Fruit fly (Drosophila melanogaster) whole organism, embryonic: ENCODE data around the gene DNAlig4.
A peak's percentile ranks its signal among the peaks of the same experiment; 100 is the strongest.

Experiments
- B-H1 ChIP-seq: fragments of 200-800 bp; sonication (Bioruptor generic); IDR thresholded peaks from 3 replicates; pipeline ENCODE4 v1.3.6; 2022; ENCODE audit warnings: missing biosample characterization, missing genetic modification characterization
- BEAF-32 ChIP-seq: fragments of 200-800 bp; sonication (Bioruptor generic); optimal IDR thresholded peaks from 3 replicates; lab custom pipeline; 2017; ENCODE audit warnings: missing biosample characterization, missing genetic modification characterization, mild to moderate bottlenecking, moderate library complexity, missing genetic modification reagents
- CG10462 ChIP-seq: fragments of 200-800 bp; sonication (Bioruptor generic); optimal IDR thresholded peaks from 2 replicates; lab custom pipeline; 2016; ENCODE audit warnings: missing biosample characterization, missing genetic modification characterization
- CG11456 ChIP-seq: fragments of 200-800 bp; sonication (Bioruptor generic); IDR thresholded peaks from 3 replicates; pipeline ENCODE4 v1.3.6; 2022; ENCODE audit warnings: missing biosample characterization, missing genetic modification characterization
- CG13123 ChIP-seq: fragments of 200-800 bp; sonication (Bioruptor generic); optimal IDR thresholded peaks from 2 replicates; lab custom pipeline; 2016; ENCODE audit warnings: missing biosample characterization, missing genetic modification characterization
- CG13296 ChIP-seq: fragments of 200-800 bp; sonication (Bioruptor generic); optimal IDR thresholded peaks from 3 replicates; lab custom pipeline; 2018; ENCODE audit warnings: missing biosample characterization, mild to moderate bottlenecking, missing genetic modification characterization
- CG13894 ChIP-seq: fragments of 200-800 bp; sonication (Bioruptor generic); optimal IDR thresholded peaks from 3 replicates; lab custom pipeline; 2018; ENCODE audit warnings: missing biosample characterization, mild to moderate bottlenecking, missing genetic modification characterization, moderate library complexity
- CG15514 ChIP-seq: fragments of 200-800 bp; sonication (Bioruptor generic); optimal IDR thresholded peaks from 3 replicates; lab custom pipeline; 2017; ENCODE audit warnings: missing biosample characterization, missing genetic modification characterization, mild to moderate bottlenecking, moderate library complexity, missing genetic modification reagents
- CG1647 ChIP-seq: fragments of 200-800 bp; sonication (Bioruptor generic); optimal IDR thresholded peaks from 3 replicates; lab custom pipeline; 2016; ENCODE audit warnings: missing biosample characterization, missing genetic modification characterization
- CG18764 ChIP-seq: fragments of 200-800 bp; sonication (Bioruptor generic); optimal IDR thresholded peaks from 3 replicates; lab custom pipeline; 2016; ENCODE audit warnings: missing biosample characterization, missing genetic modification characterization
- CG2120 ChIP-seq: fragments of 200-800 bp; sonication (Bioruptor generic); optimal IDR thresholded peaks from 3 replicates; lab custom pipeline; 2016; ENCODE audit warnings: missing biosample characterization, missing genetic modification characterization
- CG2199 ChIP-seq: fragments of 200-800 bp; sonication (Bioruptor generic); IDR thresholded peaks from 3 replicates; pipeline ENCODE4 v1.3.6; 2022; ENCODE audit warnings: missing biosample characterization, missing genetic modification characterization
- CG30403 ChIP-seq: fragments of 200-800 bp; sonication (Bioruptor generic); optimal IDR thresholded peaks from 3 replicates; lab custom pipeline; 2016; ENCODE audit warnings: missing biosample characterization, missing genetic modification characterization
- CG5180 ChIP-seq: fragments of 200-800 bp; sonication (Bioruptor generic); optimal IDR thresholded peaks from 3 replicates; lab custom pipeline; 2017; ENCODE audit warnings: missing biosample characterization, missing genetic modification characterization, mild to moderate bottlenecking, moderate library complexity, missing genetic modification reagents
- CG5245 ChIP-seq: fragments of 200-800 bp; sonication (Bioruptor generic); optimal IDR thresholded peaks from 3 replicates; lab custom pipeline; 2016; ENCODE audit warnings: missing biosample characterization, missing genetic modification characterization
- CG6683 ChIP-seq: fragments of 200-800 bp; sonication (Bioruptor generic); optimal IDR thresholded peaks from 2 replicates; lab custom pipeline; 2017; ENCODE audit warnings: missing biosample characterization, mild to moderate bottlenecking, missing genetic modification characterization, missing genetic modification reagents
- CG9609 ChIP-seq: fragments of 200-800 bp; sonication (Bioruptor generic); optimal IDR thresholded peaks from 3 replicates; lab custom pipeline; 2016; ENCODE audit warnings: missing biosample characterization, missing genetic modification characterization
- CkIIα-i1 ChIP-seq: fragments of 200-800 bp; sonication (Bioruptor generic); IDR thresholded peaks from 2 replicates; pipeline ENCODE4 v1.3.6; 2022; ENCODE audit warnings: missing biosample characterization, missing genetic modification characterization
- Drgx ChIP-seq: fragments of 200-800 bp; sonication (Bioruptor generic); IDR thresholded peaks from 2 replicates; pipeline ENCODE4 v1.3.6; 2022; ENCODE audit warnings: missing biosample characterization, missing genetic modification characterization
- ERR ChIP-seq: fragments of 200-800 bp; sonication (Bioruptor generic); optimal IDR thresholded peaks from 2 replicates; lab custom pipeline; 2016; ENCODE audit warnings: missing biosample characterization, missing genetic modification characterization
- Ets97D ChIP-seq: fragments of 200-800 bp; sonication (Bioruptor generic); optimal IDR thresholded peaks from 3 replicates; lab custom pipeline; 2016; ENCODE audit warnings: missing biosample characterization, missing genetic modification characterization
- Fer2 ChIP-seq: fragments of 200-800 bp; sonication (Bioruptor generic); optimal IDR thresholded peaks from 2 replicates; lab custom pipeline; 2018; ENCODE audit warnings: missing biosample characterization, mild to moderate bottlenecking, missing genetic modification characterization, moderate library complexity
- Hand ChIP-seq: fragments of 200-800 bp; sonication (Bioruptor generic); optimal IDR thresholded peaks from 2 replicates; lab custom pipeline; 2017; ENCODE audit warnings: mild to moderate bottlenecking, missing biosample characterization, missing genetic modification reagents, missing genetic modification characterization
- Jarid2 ChIP-seq: fragments of 200-800 bp; sonication (Bioruptor generic); optimal IDR thresholded peaks from 3 replicates; lab custom pipeline; 2017; ENCODE audit warnings: mild to moderate bottlenecking, missing biosample characterization, missing genetic modification reagents, missing genetic modification characterization
- Lhr ChIP-seq: fragments of 200-800 bp; sonication (Bioruptor generic); optimal IDR thresholded peaks from 3 replicates; lab custom pipeline; 2017; ENCODE audit warnings: mild to moderate bottlenecking, missing biosample characterization, missing genetic modification reagents, missing genetic modification characterization
- Max ChIP-seq: fragments of 200-800 bp; sonication (Bioruptor generic); optimal IDR thresholded peaks from 2 replicates; lab custom pipeline; 2016; ENCODE audit warnings: missing biosample characterization, mild to moderate bottlenecking, missing genetic modification characterization
- Mes4 ChIP-seq: fragments of 200-800 bp; sonication (Bioruptor generic); optimal IDR thresholded peaks from 2 replicates; lab custom pipeline; 2016; ENCODE audit warnings: missing biosample characterization, missing genetic modification characterization
- Mrtf ChIP-seq: fragments of 200-800 bp; sonication (Bioruptor generic); IDR thresholded peaks from 3 replicates; pipeline ENCODE4 v1.3.6; 2022; ENCODE audit warnings: missing biosample characterization, missing genetic modification characterization
- Nf-YB ChIP-seq: fragments of 200-800 bp; sonication (Bioruptor generic); optimal IDR thresholded peaks from 3 replicates; lab custom pipeline; 2019; ENCODE audit warnings: missing biosample characterization, mild to moderate bottlenecking, missing genetic modification characterization, moderate library complexity
- Nf-YC ChIP-seq: fragments of 200-800 bp; optimal IDR thresholded peaks from 3 replicates; lab custom pipeline; 2019; ENCODE audit warnings: missing biosample characterization, mild to moderate bottlenecking, missing genetic modification characterization, moderate library complexity
- Sry-β ChIP-seq: fragments of 200-800 bp; sonication (Bioruptor generic); optimal IDR thresholded peaks from 2 replicates; lab custom pipeline; 2018; ENCODE audit warnings: missing biosample characterization, mild to moderate bottlenecking, missing genetic modification characterization, moderate library complexity
- Vsx1 ChIP-seq: fragments of 200-800 bp; sonication (Bioruptor generic); optimal IDR thresholded peaks from 2 replicates; lab custom pipeline; 2017; ENCODE audit warnings: missing biosample characterization, mild to moderate bottlenecking, missing genetic modification characterization, missing genetic modification reagents
- caup ChIP-seq: fragments of 200-800 bp; sonication (Bioruptor generic); optimal IDR thresholded peaks from 3 replicates; lab custom pipeline; 2017; ENCODE audit warnings: missing biosample characterization, mild to moderate bottlenecking, missing genetic modification characterization, moderate library complexity; ENCODE audit not compliant: severe bottlenecking
- dan ChIP-seq: fragments of 200-800 bp; sonication (Bioruptor generic); IDR thresholded peaks from 2 replicates; pipeline ENCODE4 v1.3.6; 2022; ENCODE audit warnings: missing biosample characterization, missing genetic modification characterization
- grau ChIP-seq: fragments of 200-800 bp; optimal IDR thresholded peaks from 3 replicates; lab custom pipeline; 2019; ENCODE audit warnings: missing biosample characterization, mild to moderate bottlenecking, missing genetic modification characterization, moderate library complexity
- gro ChIP-seq: fragments of 200-800 bp; sonication (Bioruptor generic); optimal IDR thresholded peaks from 2 replicates; lab custom pipeline; 2016; ENCODE audit warnings: missing biosample characterization, missing genetic modification characterization
- gsb-n ChIP-seq: fragments of 200-800 bp; sonication (Bioruptor generic); optimal IDR thresholded peaks from 3 replicates; lab custom pipeline; 2018; ENCODE audit warnings: missing biosample characterization, mild to moderate bottlenecking, missing genetic modification characterization
- klu ChIP-seq: fragments of 200-800 bp; sonication (Bioruptor generic); IDR thresholded peaks from 2 replicates; pipeline ENCODE4 v1.3.6; 2022; ENCODE audit warnings: missing biosample characterization, missing genetic modification characterization
- knrl ChIP-seq: fragments of 200-800 bp; sonication (Bioruptor generic); IDR thresholded peaks from 3 replicates; pipeline ENCODE4 v1.3.6; 2022; ENCODE audit warnings: missing biosample characterization, missing genetic modification characterization; ENCODE audit not compliant: partially characterized antibody
- lbe ChIP-seq: fragments of 200-800 bp; sonication (Bioruptor generic); optimal IDR thresholded peaks from 2 replicates; lab custom pipeline; 2016; ENCODE audit warnings: missing biosample characterization, mild to moderate bottlenecking, missing genetic modification characterization
- nau ChIP-seq: fragments of 200-800 bp; sonication (Bioruptor generic); optimal IDR thresholded peaks from 3 replicates; lab custom pipeline; 2017; ENCODE audit warnings: missing biosample characterization, mild to moderate bottlenecking, missing genetic modification characterization, missing genetic modification reagents
- org-1 ChIP-seq: fragments of 200-800 bp; sonication (Bioruptor generic); optimal IDR thresholded peaks from 2 replicates; lab custom pipeline; 2017; ENCODE audit warnings: missing biosample characterization, missing genetic modification characterization
- ro ChIP-seq: fragments of 200-800 bp; sonication (Bioruptor generic); IDR thresholded peaks from 2 replicates; pipeline ENCODE4 v1.3.6; 2022; ENCODE audit warnings: missing biosample characterization, missing genetic modification characterization
- row ChIP-seq: fragments of 200-800 bp; sonication (Bioruptor generic); IDR thresholded peaks from 3 replicates; pipeline ENCODE4 v1.3.6; 2022; ENCODE audit warnings: missing biosample characterization, missing genetic modification characterization
- sd ChIP-seq: fragments of 200-800 bp; sonication (Bioruptor generic); optimal IDR thresholded peaks from 3 replicates; lab custom pipeline; 2018; ENCODE audit warnings: missing biosample characterization, mild to moderate bottlenecking, missing genetic modification characterization, moderate library complexity
- slou ChIP-seq: fragments of 200-800 bp; sonication (Bioruptor generic); optimal IDR thresholded peaks from 3 replicates; lab custom pipeline; 2016; ENCODE audit warnings: missing biosample characterization, missing genetic modification characterization
- so ChIP-seq: fragments of 200-800 bp; sonication (Bioruptor generic); IDR thresholded peaks from 3 replicates; pipeline ENCODE4 v1.3.6; 2022; ENCODE audit warnings: missing biosample characterization, missing genetic modification characterization
- ttk ChIP-seq: fragments of 200-800 bp; sonication (Bioruptor generic); IDR thresholded peaks from 2 replicates; pipeline ENCODE4 v2.1.2; 2022; ENCODE audit warnings: missing biosample characterization, missing genetic modification characterization
- zfh2 ChIP-seq: fragments of 200-800 bp; sonication (Bioruptor generic); optimal IDR thresholded peaks from 2 replicates; lab custom pipeline; 2016; ENCODE audit warnings: missing biosample characterization, missing genetic modification characterization

Gene DNAlig4

dm6 chrX:13616417-13617050, 51.1 kb downstream of the DNAlig4 start, which contains the start of the genes tth and Tango2 (continued):
- TF ChIP-seq gro (GFP tag; lab: Kevin White, UChicago) (peak; percentile 53), Fer2 (peak; percentile 46), CG10462 (GFP tag; lab: Kevin White, UChicago) (peak; percentile 58), caup (GFP tag; lab: Kevin White, UChicago) (peak; percentile 62), Lhr (GFP tag; lab: Kevin White, UChicago) (peak; percentile 7), row (peak; percentile 94), BEAF-32 (GFP tag; lab: Kevin White, UChicago) (peak; percentile 80), B-H1 (GFP tag; lab: Robert Waterston, UW) (peak; percentile 36; the same call in 2 of the 3 replicates), CG1647 (GFP tag; lab: Kevin White, UChicago) (peak; percentile 25), Vsx1 (no peak), knrl (peak; percentile 69), ro (GFP tag; lab: Robert Waterston, UW) (no peak), Sry-β (peak; percentile 33), ttk (GFP tag; lab: Robert Waterston, UW) (peak; percentile 60), CG11456 (GFP tag; lab: Robert Waterston, UW) (peak; percentile 61; the same call in 1 of the 3 replicates), CG13123 (GFP tag; lab: Kevin White, UChicago) (peak; percentile 46), CG13894 (no peak), CkIIα-i1 (no peak), slou (GFP tag; lab: Kevin White, UChicago) (peak; percentile 29), Drgx (GFP tag; lab: Robert Waterston, UW) (peak; percentile 63), ERR (GFP tag; lab: Kevin White, UChicago) (peak; percentile 42), CG6683 (GFP tag; lab: Kevin White, UChicago) (peak; percentile 17), CG13296 (GFP tag; lab: Kevin White, UChicago) (peak; percentile 69), CG15514 (GFP tag; lab: Kevin White, UChicago) (peak; percentile 29), dan (GFP tag; lab: Robert Waterston, UW) (no peak), Max (peak; percentile 70), Mrtf (GFP tag; lab: Robert Waterston, UW) (peak; percentile 73; the same call in 2 of the 3 replicates), org-1 (GFP tag; lab: Kevin White, UChicago) (peak; percentile 59), sd (no peak), Jarid2 (GFP tag; lab: Kevin White, UChicago) (no peak), CG5180 (GFP tag; lab: Kevin White, UChicago) (no peak), CG18764 (GFP tag; lab: Kevin White, UChicago) (peak; percentile 31), Nf-YC (tag; lab: Kevin White, UChicago) (peak; percentile 79), CG2120 (GFP tag; lab: Kevin White, UChicago) (peak; percentile 91), nau (GFP tag; lab: Kevin White, UChicago) (no peak), gsb-n (tag; lab: Kevin White, UChicago) (no peak), klu (GFP tag; lab: Robert Waterston, UW) (peak; percentile 36; the same call in 1 of the 2 replicates), Ets97D (GFP tag; lab: Kevin White, UChicago) (peak; percentile 59), lbe (GFP tag; lab: Kevin White, UChicago) (peak; percentile 60), Mes4 (GFP tag; lab: Kevin White, UChicago) (no peak), CG9609 (GFP tag; lab: Kevin White, UChicago) (peak; percentile 49), Hand (GFP tag; lab: Kevin White, UChicago) (no peak), CG5245 (GFP tag; lab: Kevin White, UChicago) (peak; percentile 27), grau (peak; percentile 83), CG30403 (GFP tag; lab: Kevin White, UChicago) (peak; percentile 84), zfh2 (GFP tag; lab: Kevin White, UChicago) (peak; percentile 80), Nf-YB (GFP tag; lab: Kevin White, UChicago) (peak; percentile 30), so (peak; percentile 47; the same call in 1 of the 3 replicates), CG2199 (GFP tag; lab: Robert Waterston, UW) (no peak)
